Fruit fly (Drosophila melanogaster) whole organism, prepupa: ENCODE results near the gene foi.
A peak's percentile ranks its signal among the peaks of the same experiment; 100 is the strongest.

Experiments
- Blimp-1 ChIP-seq: fragments of 200-800 bp; sonication (Bioruptor generic); optimal IDR thresholded peaks from 3 replicates; lab custom pipeline; 2017; ENCODE audit warnings: missing biosample characterization, missing genetic modification characterization, mild to moderate bottlenecking, moderate library complexity, missing genetic modification reagents
- CG10669 ChIP-seq: fragments of 200-800 bp; sonication (Bioruptor generic); optimal IDR thresholded peaks from 3 replicates; lab custom pipeline; 2018; ENCODE audit warnings: missing biosample characterization, mild to moderate bottlenecking, missing genetic modification characterization, moderate library complexity
- CG11294 ChIP-seq: fragments of 200-800 bp; sonication (Bioruptor generic); IDR thresholded peaks from 2 replicates; pipeline ENCODE4 v1.3.6; 2022; ENCODE audit warnings: missing biosample characterization, missing genetic modification characterization
- CG11762 ChIP-seq: fragments of 200-800 bp; sonication (Bioruptor generic); optimal IDR thresholded peaks from 3 replicates; lab custom pipeline; 2016; ENCODE audit warnings: missing biosample characterization, missing genetic modification characterization; ENCODE audit not compliant: insufficient read depth
- CG1621 ChIP-seq: fragments of 200-800 bp; sonication (Bioruptor generic); optimal IDR thresholded peaks from 3 replicates; lab custom pipeline; 2018; ENCODE audit warnings: missing biosample characterization, mild to moderate bottlenecking, missing genetic modification characterization
- CG31627 ChIP-seq: fragments of 200-800 bp; sonication (Bioruptor generic); optimal IDR thresholded peaks from 3 replicates; lab custom pipeline; 2016; ENCODE audit warnings: missing biosample characterization, missing genetic modification characterization
- CG6792 ChIP-seq: fragments of 200-800 bp; sonication (Bioruptor generic); optimal IDR thresholded peaks from 3 replicates; lab custom pipeline; 2016; ENCODE audit warnings: missing biosample characterization, missing genetic modification characterization
- CG6808 ChIP-seq: fragments of 200-800 bp; sonication (Bioruptor generic); optimal IDR thresholded peaks from 3 replicates; lab custom pipeline; 2017; ENCODE audit warnings: missing biosample characterization, missing genetic modification characterization, mild to moderate bottlenecking, moderate library complexity, missing genetic modification reagents
- CG8119 ChIP-seq: fragments of 200-800 bp; sonication (Bioruptor generic); IDR thresholded peaks from 3 replicates; pipeline ENCODE4 v1.3.6; 2022; ENCODE audit warnings: missing biosample characterization, missing genetic modification characterization
- CG8319 ChIP-seq: fragments of 200-800 bp; sonication (Bioruptor generic); optimal IDR thresholded peaks from 3 replicates; lab custom pipeline; 2016; ENCODE audit warnings: missing biosample characterization, missing genetic modification characterization
- CG8632 ChIP-seq: fragments of 200-800 bp; sonication (Bioruptor generic); optimal IDR thresholded peaks from 3 replicates; lab custom pipeline; 2016; ENCODE audit warnings: missing biosample characterization, missing genetic modification characterization
- Eip75B ChIP-seq: fragments of 200-800 bp; sonication (Bioruptor generic); optimal IDR thresholded peaks from 3 replicates; lab custom pipeline; 2016; ENCODE audit warnings: missing biosample characterization, missing genetic modification characterization
- Eip78C ChIP-seq: fragments of 200-800 bp; sonication (Bioruptor generic); peaks from one replicate; lab custom pipeline; 2016; ENCODE audit warnings: missing biosample characterization, missing genetic modification characterization
- Ets21C ChIP-seq: fragments of 200-800 bp; sonication (Bioruptor generic); optimal IDR thresholded peaks from 3 replicates; lab custom pipeline; 2016; ENCODE audit warnings: missing biosample characterization, missing genetic modification characterization
- Gug ChIP-seq: fragments of 200-800 bp; sonication (Bioruptor generic); IDR thresholded peaks from 2 replicates; pipeline ENCODE4 v1.3.6; 2022; ENCODE audit warnings: missing biosample characterization, missing genetic modification characterization
- Hr38 ChIP-seq: sonication (Bioruptor generic); optimal IDR thresholded peaks from 2 replicates; lab custom pipeline; 2016; ENCODE audit warnings: missing biosample characterization, missing genetic modification characterization
- Hr4 ChIP-seq: fragments of 200-800 bp; sonication (Bioruptor generic); optimal IDR thresholded peaks from 3 replicates; lab custom pipeline; 2016; ENCODE audit warnings: missing biosample characterization, missing genetic modification characterization
- Lpt ChIP-seq: fragments of 200-800 bp; sonication (Bioruptor generic); optimal IDR thresholded peaks from 3 replicates; lab custom pipeline; 2016; ENCODE audit warnings: missing biosample characterization, missing genetic modification characterization
- OdsH ChIP-seq: fragments of 200-800 bp; sonication (Bioruptor generic); optimal IDR thresholded peaks from 3 replicates; lab custom pipeline; 2016; ENCODE audit warnings: missing biosample characterization, missing genetic modification characterization
- Sox102F ChIP-seq: fragments of 200-800 bp; sonication (Bioruptor generic); optimal IDR thresholded peaks from 2 replicates; lab custom pipeline; 2016; ENCODE audit warnings: missing biosample characterization, mild to moderate bottlenecking, missing genetic modification characterization
- Sox14 ChIP-seq: fragments of 200-800 bp; sonication (Bioruptor generic); optimal IDR thresholded peaks from 3 replicates; lab custom pipeline; 2016; ENCODE audit warnings: missing biosample characterization, missing genetic modification characterization
- Sox15 ChIP-seq: fragments of 200-800 bp; sonication (Bioruptor generic); optimal IDR thresholded peaks from 3 replicates; lab custom pipeline; 2016; ENCODE audit warnings: missing biosample characterization, missing genetic modification characterization
- achi ChIP-seq: fragments of 200-800 bp; sonication (Bioruptor generic); optimal IDR thresholded peaks from 3 replicates; lab custom pipeline; 2016; ENCODE audit warnings: missing biosample characterization, missing genetic modification characterization
- cyc ChIP-seq: fragments of 200-800 bp; sonication (Bioruptor generic); optimal IDR thresholded peaks from 3 replicates; lab custom pipeline; 2016; ENCODE audit warnings: missing biosample characterization, missing genetic modification characterization
- dac ChIP-seq: fragments of 200-800 bp; sonication (Bioruptor generic); optimal IDR thresholded peaks from 2 replicates; lab custom pipeline; 2017; ENCODE audit warnings: missing biosample characterization, mild to moderate bottlenecking, missing genetic modification characterization
- dsx ChIP-seq: fragments of 200-800 bp; optimal IDR thresholded peaks from 3 replicates; lab custom pipeline; 2019; ENCODE audit warnings: missing biosample characterization, mild to moderate bottlenecking, missing genetic modification characterization, moderate library complexity; ENCODE audit not compliant: poor library complexity, severe bottlenecking
- esn ChIP-seq: fragments of 200-800 bp; sonication (Bioruptor generic); optimal IDR thresholded peaks from 2 replicates; lab custom pipeline; 2016; ENCODE audit warnings: missing biosample characterization, mild to moderate bottlenecking, missing genetic modification characterization, moderate library complexity
- fd59A ChIP-seq: fragments of 200-800 bp; sonication (Bioruptor generic); optimal IDR thresholded peaks from 2 replicates; lab custom pipeline; 2017; ENCODE audit warnings: missing biosample characterization, mild to moderate bottlenecking, missing genetic modification characterization, missing genetic modification reagents
- fd85E ChIP-seq: fragments of 200-800 bp; sonication (Bioruptor generic); optimal IDR thresholded peaks from 3 replicates; lab custom pipeline; 2016; ENCODE audit warnings: missing biosample characterization, missing genetic modification characterization
- fkh ChIP-seq: fragments of 200-800 bp; sonication (Bioruptor generic); optimal IDR thresholded peaks from 3 replicates; lab custom pipeline; 2017; ENCODE audit warnings: missing biosample characterization, mild to moderate bottlenecking, missing genetic modification characterization, moderate library complexity
- lz ChIP-seq: fragments of 200-800 bp; sonication (Bioruptor generic); optimal IDR thresholded peaks from 3 replicates; lab custom pipeline; 2016; ENCODE audit warnings: missing biosample characterization, missing genetic modification characterization
- net ChIP-seq: fragments of 200-800 bp; sonication (Bioruptor generic); optimal IDR thresholded peaks from 3 replicates; lab custom pipeline; 2016; ENCODE audit warnings: missing biosample characterization, missing genetic modification characterization
- spab ChIP-seq: fragments of 200-800 bp; sonication (Bioruptor generic); optimal IDR thresholded peaks from 2 replicates; lab custom pipeline; 2017; ENCODE audit warnings: missing biosample characterization, mild to moderate bottlenecking, missing genetic modification characterization, missing genetic modification reagents
- svp ChIP-seq: fragments of 200-800 bp; sonication (Bioruptor generic); peaks from one replicate; lab custom pipeline; 2016; ENCODE audit warnings: missing biosample characterization, missing genetic modification characterization
- topi ChIP-seq: fragments of 200-800 bp; sonication (Bioruptor generic); optimal IDR thresholded peaks from 3 replicates; lab custom pipeline; 2016; ENCODE audit warnings: missing biosample characterization, missing genetic modification characterization

foi gene

dm6 chr3L:8540509-8540908, 15.5 kb downstream of the foi start:
- no peak for TF ChIP-seq dsx (GFP tag; lab: Kevin White, UChicago)
- no peak for TF ChIP-seq cyc
- no peak for TF ChIP-seq OdsH (GFP tag; lab: Kevin White, UChicago)
- TF ChIP-seq Sox102F (GFP tag; lab: Kevin White, UChicago), result no peak
- no peak for TF ChIP-seq CG8119 (GFP tag; lab: Robert Waterston, UW)
- no peak for TF ChIP-seq net (GFP tag; lab: Kevin White, UChicago)
- no peak for TF ChIP-seq CG31627 (GFP tag; lab: Kevin White, UChicago)
- TF ChIP-seq Blimp-1 (GFP tag; lab: Kevin White, UChicago), result no peak
- TF ChIP-seq CG8319 (GFP tag; lab: Kevin White, UChicago), result no peak

DNA sequence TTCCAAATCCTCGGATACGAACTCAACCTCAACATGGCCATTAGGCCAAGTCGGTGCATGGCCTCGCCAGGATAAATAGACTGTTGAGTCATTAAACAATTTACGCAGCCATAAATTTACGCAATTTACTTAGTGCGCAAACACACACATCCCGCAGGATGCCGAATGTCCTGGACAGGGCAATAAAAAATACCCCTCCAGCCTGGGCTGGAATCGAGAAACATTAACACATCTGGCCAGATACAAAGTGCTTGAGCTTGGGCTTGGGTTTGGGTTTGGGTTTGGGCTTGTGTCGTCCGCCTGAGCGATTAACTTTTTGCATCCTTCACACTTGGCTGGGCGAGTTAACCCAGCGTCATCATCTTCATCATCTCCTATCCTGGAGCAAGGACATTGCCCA, 16.6 kb downstream of the foi start:
- TF ChIP-seq Hr4 (GFP tag; lab: Kevin White, UChicago) (no peak), CG11294 (GFP tag; lab: Robert Waterston, UW) (no peak), Sox15 (GFP tag; lab: Kevin White, UChicago) (no peak), Hr38 (GFP tag; lab: Kevin White, UChicago) (no peak), Eip75B (GFP tag; lab: Kevin White, UChicago) (no peak), CG11762 (GFP tag; lab: Kevin White, UChicago) (no peak), dsx (GFP tag; lab: Kevin White, UChicago) (no peak), Sox14 (GFP tag; lab: Kevin White, UChicago) (no peak), cyc (no peak), svp (no peak), CG6808 (GFP tag; lab: Kevin White, UChicago) (no peak), CG1621 (tag; lab: Kevin White, UChicago) (no peak)

- no peak for TF ChIP-seq Blimp-1 (GFP tag; lab: Kevin White, UChicago)
- peak; percentile 15 for TF ChIP-seq Eip78C (GFP tag; lab: Kevin White, UChicago)
Measured at dm6 chr3L:8542213-8542612, 17.2 kb downstream of the foi start.

- peak; percentile 3 for TF ChIP-seq OdsH (GFP tag; lab: Kevin White, UChicago)
- no peak for TF ChIP-seq CG11294 (GFP tag; lab: Robert Waterston, UW)
- peak; percentile 6 for TF ChIP-seq lz (GFP tag; lab: Kevin White, UChicago)
- peak; percentile 30 for TF ChIP-seq esn
- TF ChIP-seq CG31627 (GFP tag; lab: Kevin White, UChicago), result peak; percentile 10
- TF ChIP-seq svp, result peak; percentile 42
- TF ChIP-seq Ets21C (GFP tag; lab: Kevin White, UChicago), result no peak
- no peak for TF ChIP-seq dac (GFP tag; lab: Kevin White, UChicago)
- TF ChIP-seq achi, result peak; percentile 3
- no peak for TF ChIP-seq fd85E (GFP tag; lab: Kevin White, UChicago)
- TF ChIP-seq Sox102F (GFP tag; lab: Kevin White, UChicago), result no peak
- TF ChIP-seq CG8632 (GFP tag; lab: Kevin White, UChicago), result no peak
- TF ChIP-seq CG1621 (tag; lab: Kevin White, UChicago), result no peak
- TF ChIP-seq spab (GFP tag; lab: Kevin White, UChicago), result no peak
- peak; percentile 28 for TF ChIP-seq topi (GFP tag; lab: Kevin White, UChicago)
- peak; percentile 5 for TF ChIP-seq CG6792
- peak; percentile 78 for TF ChIP-seq Eip78C (GFP tag; lab: Kevin White, UChicago)
- no peak for TF ChIP-seq Lpt (GFP tag; lab: Kevin White, UChicago)
- no peak for TF ChIP-seq CG10669 (GFP tag; lab: Kevin White, UChicago)
- no peak for TF ChIP-seq Gug (GFP tag; lab: Robert Waterston, UW)
- no peak for TF ChIP-seq fd59A (GFP tag; lab: Kevin White, UChicago)
- no peak for TF ChIP-seq fkh (GFP tag; lab: Kevin White, UChicago)
Measured at dm6 chr3L:8543866-8544265, 18.8 kb downstream of the foi start.
